Worm (Caenorhabditis elegans): ENCODE data around the gene chil-9.

DNA sequence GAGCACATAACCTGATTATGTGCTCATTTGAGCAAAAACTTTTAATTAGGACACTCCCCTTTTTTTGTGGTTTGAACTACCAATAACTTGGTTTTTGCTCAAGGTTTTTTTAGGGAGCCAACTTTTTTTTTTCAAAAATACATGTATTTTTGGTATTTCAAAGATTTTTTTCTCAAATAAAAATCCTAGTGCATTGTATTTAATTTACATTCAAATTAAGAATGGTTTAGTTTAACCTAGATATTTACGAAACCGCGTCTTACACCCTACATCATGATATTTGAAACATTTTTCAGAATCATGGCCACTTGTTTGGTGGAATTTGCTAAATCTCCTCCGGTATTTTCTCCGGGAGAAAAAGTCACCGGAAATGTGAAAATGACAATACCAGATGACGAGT lies 10.2 kb downstream of the chil-9 start, which contains the start of gene arrd-5:
- no peak for TF ChIP-seq scrt-1 (GFP tag; IDR thresholded peaks at IDR 0.05)
- no peak for TF ChIP-seq aly-1 (tag; optimal IDR thresholded peaks at IDR 0.05)
- TF ChIP-seq flt-1 (GFP tag; IDR thresholded peaks at IDR 0.05) = no peak
- TF ChIP-seq ceh-36 (tag; optimal IDR thresholded peaks at IDR 0.05) = no peak
- no peak for TF ChIP-seq pes-1 (GFP tag; IDR thresholded peaks at IDR 0.05)
- no peak for TF ChIP-seq F13C5.2 (tag; optimal IDR thresholded peaks at IDR 0.05)

Measured in whole organism, early embryonic.